Worm (Caenorhabditis elegans): ENCODE measurements around the gene jun-1.

DNA sequence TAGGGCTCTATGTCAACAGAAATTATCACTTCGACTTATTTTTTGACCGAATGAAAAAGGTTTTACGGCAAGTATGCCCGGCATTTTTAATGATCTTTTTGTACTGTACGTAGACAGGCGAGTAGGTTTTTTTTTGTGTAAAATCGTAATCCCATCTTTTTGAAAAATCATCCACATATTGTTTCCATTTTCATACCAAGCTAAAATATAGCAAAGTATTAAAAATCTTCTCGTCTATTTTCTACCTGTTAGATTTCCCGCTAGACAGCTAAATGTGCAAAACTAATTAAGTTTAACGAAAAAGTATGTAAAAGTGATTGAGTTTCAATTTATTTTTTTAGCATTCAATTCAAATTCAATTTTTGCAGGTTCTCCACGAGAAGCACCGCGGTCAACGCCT, 18.4 kb downstream of the jun-1 start, which contains the start of gene C16D2.1:
- TF ChIP-seq cog-1 (tag; optimal IDR thresholded peaks at IDR 0.05) (no peak), ref-1 (GFP tag; conservative IDR thresholded peaks at IDR 0.05) (no peak), klf-2 (GFP tag; conservative IDR thresholded peaks at IDR 0.05) (no peak), flt-1 (GFP tag; IDR thresholded peaks at IDR 0.05) (no peak), med-1 (GFP tag; optimal IDR thresholded peaks at IDR 0.05; ENCODE audit: insufficient read depth) (no peak), ztf-23 (GFP tag; IDR thresholded peaks at IDR 0.05) (no peak), T22C8.4 (GFP tag; IDR thresholded peaks at IDR 0.05) (no peak), ztf-29 (GFP tag; IDR thresholded peaks at IDR 0.05) (no peak)

All from whole organism, midembryonic.